Worm (Caenorhabditis elegans): ENCODE measurements around the gene C30B5.17.

Gene C30B5.17

DNA sequence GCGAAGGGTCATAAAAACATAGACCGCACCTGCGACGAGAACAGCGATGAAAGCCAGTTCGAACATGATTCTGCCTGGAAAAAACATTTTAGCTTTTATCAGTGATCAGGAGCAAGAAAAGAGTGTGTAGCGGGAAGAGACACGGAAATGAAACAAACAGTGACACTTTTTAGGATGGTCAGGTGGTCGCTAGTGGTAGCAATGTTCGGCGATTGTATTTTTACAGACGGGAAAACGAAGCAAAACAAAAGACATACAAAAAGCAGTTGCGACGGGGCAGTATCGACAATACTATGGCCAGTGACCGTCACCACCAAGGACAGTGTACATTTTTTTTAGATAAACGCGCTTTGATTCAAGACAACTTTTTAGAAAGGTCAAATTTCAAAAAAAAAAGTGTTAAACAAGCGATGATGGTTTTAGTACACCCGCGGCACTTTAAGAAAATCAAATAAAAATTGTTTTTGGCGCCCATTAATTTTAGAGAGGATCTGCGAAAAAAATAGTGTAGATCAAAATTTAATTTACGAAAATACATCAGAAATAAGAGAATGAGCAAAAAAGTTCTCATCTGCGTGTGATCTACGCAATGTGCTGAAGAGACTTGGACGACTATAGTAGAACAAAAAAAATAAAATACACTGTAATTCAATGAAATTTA lies 32.8 kb upstream of the C30B5.17 start, which contains the start of gene T24H7.9 (continued):
- TF ChIP-seq tbx-9 (tag; optimal IDR thresholded peaks at IDR 0.05; ENCODE audit: borderline replicate concordance), result no peak
- TF ChIP-seq pbrm-1 (GFP tag; IDR thresholded peaks at IDR 0.05), result no peak
- TF ChIP-seq aptf-2 (GFP tag; conservative IDR thresholded peaks at IDR 0.05), result no peak
- peak; percentile 74 for TF ChIP-seq efl-1 (GFP tag; optimal IDR thresholded peaks at IDR 0.05)
- peak; percentile 89 for TF ChIP-seq madf-6 (GFP tag; IDR thresholded peaks at IDR 0.05)
- peak; percentile 77 for TF ChIP-seq madf-8 (GFP tag; conservative IDR thresholded peaks at IDR 0.05)
- TF ChIP-seq madf-3 (GFP tag; IDR thresholded peaks at IDR 0.05), result no peak
- no peak for TF ChIP-seq unc-130 (GFP tag; optimal IDR thresholded peaks at IDR 0.05)
- 0 out of 2 replicates have a peak, but pooled peaks have one; percentile 29 for TF ChIP-seq B0336.3 (GFP tag; IDR thresholded peaks at IDR 0.05)
- no peak for TF ChIP-seq Y67H2A.10 (GFP tag; conservative IDR thresholded peaks at IDR 0.05)
- TF ChIP-seq cebp-2 (GFP tag; IDR thresholded peaks at IDR 0.05), result no peak
- no peak for TF ChIP-seq dpff-1 (tag; optimal IDR thresholded peaks at IDR 0.05)
- no peak for TF ChIP-seq ztf-6 (GFP tag; IDR thresholded peaks at IDR 0.05)

DNA sequence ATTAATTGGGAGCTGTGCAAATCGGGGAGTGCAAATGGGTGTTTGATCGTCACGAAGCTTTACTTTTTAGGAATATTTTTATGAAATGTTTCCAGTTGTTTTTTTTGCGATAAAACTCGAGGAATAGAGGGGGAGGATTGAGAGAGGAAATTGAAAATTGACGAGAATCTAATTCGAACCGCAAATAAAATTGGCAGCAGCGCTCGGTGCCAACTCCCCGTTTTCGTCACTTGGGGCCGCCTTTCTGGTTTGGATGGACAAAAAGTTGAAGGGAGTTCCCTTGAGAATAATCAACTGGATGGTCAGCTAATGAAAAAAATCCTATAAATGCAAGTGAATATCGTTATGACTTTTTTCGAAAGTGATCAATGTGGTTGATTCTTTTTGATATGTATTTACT lies 27.3 kb upstream of the C30B5.17 start:
- TF ChIP-seq nhr-179 (tag; optimal IDR thresholded peaks at IDR 0.05), result no peak
- no peak for TF ChIP-seq C17E4.6 (GFP tag; IDR thresholded peaks at IDR 0.05)
- no peak for TF ChIP-seq ceh-58 (GFP tag; IDR thresholded peaks at IDR 0.05)

DNA sequence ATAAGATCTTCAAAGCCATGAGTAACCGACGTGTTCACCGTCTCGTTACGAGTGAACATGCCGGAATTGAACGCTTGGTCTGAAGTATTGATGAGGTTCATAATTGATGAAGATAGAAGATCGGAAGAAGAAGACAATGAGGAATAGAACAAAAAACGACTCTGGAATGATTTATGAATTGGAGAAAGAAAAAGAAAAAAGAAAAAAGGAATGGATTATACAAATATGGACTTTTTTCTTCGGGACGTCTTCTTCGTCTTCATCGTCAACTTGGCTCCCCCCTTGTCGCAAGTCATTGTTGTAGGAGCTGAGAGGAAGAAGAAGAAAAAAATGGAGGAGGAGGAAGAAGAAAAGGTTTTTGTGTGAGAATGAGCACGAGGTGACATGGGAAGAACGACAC lies 24.2 kb upstream of the C30B5.17 start, which contains the start of gene srsy-2:
srsy-2 (minus strand) TSS at position 101 of the 400 bp plus-strand sequence.
- TF ChIP-seq madf-6 (GFP tag; IDR thresholded peaks at IDR 0.05) (no peak), dpl-1 (GFP tag; optimal IDR thresholded peaks at IDR 0.05) (no peak), zim-3 (tag; optimal IDR thresholded peaks at IDR 0.05) (no peak), B0019.2 (GFP tag; conservative IDR thresholded peaks at IDR 0.05) (no peak), die-1 (tag; optimal IDR thresholded peaks at IDR 0.05) (no peak), attf-3 (GFP tag; conservative IDR thresholded peaks at IDR 0.05) (no peak), unc-62 (GFP tag; optimal IDR thresholded peaks at IDR 0.05) (no peak), K12H6.12 (tag; optimal IDR thresholded peaks at IDR 0.05) (no peak), Y56A3A.18 (GFP tag; IDR thresholded peaks at IDR 0.05) (no peak)

DNA sequence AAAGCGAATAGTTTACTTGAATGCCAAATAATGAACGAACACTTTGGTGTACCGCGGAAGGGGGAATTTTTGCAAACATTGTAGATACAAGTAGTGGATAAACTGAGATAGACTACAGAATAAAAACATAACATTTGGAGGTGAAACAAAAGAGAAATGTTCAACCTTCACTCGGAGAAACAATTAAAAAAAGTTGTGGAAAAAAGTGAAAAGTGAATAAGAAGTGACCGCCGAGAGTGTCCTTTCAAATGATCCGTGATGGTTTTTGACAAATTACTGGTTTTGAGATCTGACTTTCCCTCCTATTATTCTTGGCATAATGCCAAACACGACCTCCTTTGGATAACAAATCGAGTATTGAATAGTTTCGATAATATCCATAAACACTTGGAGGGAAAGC lies 20.9 kb upstream of the C30B5.17 start:
- TF ChIP-seq F10E7.11 (tag; optimal IDR thresholded peaks at IDR 0.05), result no peak
- TF ChIP-seq ceh-40 (GFP tag; IDR thresholded peaks at IDR 0.05), result no peak
- no peak for TF ChIP-seq madf-10 (tag; optimal IDR thresholded peaks at IDR 0.05)
- TF ChIP-seq lin-40 (tag; optimal IDR thresholded peaks at IDR 0.05), result no peak
- no peak for TF ChIP-seq Y53F4B.3 (GFP tag; IDR thresholded peaks at IDR 0.05)
- no peak for TF ChIP-seq ceh-100 (GFP tag; IDR thresholded peaks at IDR 0.05)
- TF ChIP-seq F55B11.4 (tag; optimal IDR thresholded peaks at IDR 0.05; ENCODE audit: borderline replicate concordance, insufficient read depth), result no peak
- no peak for TF ChIP-seq F33H1.4 (GFP tag; IDR thresholded peaks at IDR 0.05)
- no peak for TF ChIP-seq ceh-27 (GFP tag; optimal IDR thresholded peaks at IDR 0.05)
- no peak for TF ChIP-seq sea-2 (GFP tag; IDR thresholded peaks at IDR 0.05)
- no peak for TF ChIP-seq tlf-1 (GFP tag; optimal IDR thresholded peaks at IDR 0.05)
- TF ChIP-seq efl-1 (GFP tag; optimal IDR thresholded peaks at IDR 0.05), result no peak
- TF ChIP-seq tbx-9 (tag; optimal IDR thresholded peaks at IDR 0.05; ENCODE audit: borderline replicate concordance), result no peak
- TF ChIP-seq gei-17 (GFP tag; optimal IDR thresholded peaks at IDR 0.05), result no peak
- no peak for TF ChIP-seq Y79H2A.3 (GFP tag; conservative IDR thresholded peaks at IDR 0.05)
- TF ChIP-seq die-1 (tag; optimal IDR thresholded peaks at IDR 0.05), result no peak
- TF ChIP-seq atf-7 (tag; optimal IDR thresholded peaks at IDR 0.05), result no peak
- no peak for TF ChIP-seq unc-130 (GFP tag; optimal IDR thresholded peaks at IDR 0.05)
- TF ChIP-seq F39B2.1 (GFP tag; IDR thresholded peaks at IDR 0.05), result no peak
- TF ChIP-seq sdz-38 (tag; optimal IDR thresholded peaks at IDR 0.05), result no peak

Measured in whole organism, young adult.